Fruit fly (Drosophila melanogaster) whole organism, pupa: Measurements from ENCODE around the gene prt.

Experiments used
- CG10348 ChIP-seq: fragments of 200-800 bp; sonication (Bioruptor generic); IDR thresholded peaks from 2 replicates; pipeline ENCODE4 v1.3.6; 2022; ENCODE audit warnings: missing biosample characterization, missing genetic modification characterization
- CG12605 ChIP-seq: fragments of 200-800 bp; sonication (Bioruptor generic); IDR thresholded peaks from 2 replicates; pipeline ENCODE4 v1.3.6; 2022; ENCODE audit warnings: missing biosample characterization, missing genetic modification characterization
- CG13204 ChIP-seq: fragments of 200-800 bp; sonication (Bioruptor generic); optimal IDR thresholded peaks from 2 replicates; lab custom pipeline; 2018; ENCODE audit warnings: missing biosample characterization, mild to moderate bottlenecking, missing genetic modification characterization, moderate library complexity
- CG14655 ChIP-seq: fragments of 200-800 bp; sonication (Bioruptor generic); optimal IDR thresholded peaks from 3 replicates; lab custom pipeline; 2017; ENCODE audit warnings: mild to moderate bottlenecking, missing biosample characterization, missing genetic modification reagents, missing genetic modification characterization
- CG15710 ChIP-seq: fragments of 200-800 bp; sonication (Bioruptor generic); optimal IDR thresholded peaks from 2 replicates; lab custom pipeline; 2018; ENCODE audit warnings: missing biosample characterization, mild to moderate bottlenecking, missing genetic modification characterization, moderate library complexity
- CG17806 ChIP-seq: fragments of 200-800 bp; sonication (Bioruptor generic); optimal IDR thresholded peaks from 2 replicates; lab custom pipeline; 2018; ENCODE audit warnings: missing biosample characterization, mild to moderate bottlenecking, missing genetic modification characterization, moderate library complexity
- CG32121 ChIP-seq: fragments of 200-800 bp; sonication (Bioruptor generic); IDR thresholded peaks from 2 replicates; pipeline ENCODE4 v1.3.6; 2022; ENCODE audit warnings: missing biosample characterization, missing genetic modification characterization
- CG34367 ChIP-seq: fragments of 200-800 bp; sonication (Bioruptor generic); optimal IDR thresholded peaks from 2 replicates; lab custom pipeline; 2018; ENCODE audit warnings: missing biosample characterization, mild to moderate bottlenecking, missing genetic modification characterization
- CG4496 ChIP-seq: fragments of 200-800 bp; sonication (Bioruptor generic); IDR thresholded peaks from 3 replicates; pipeline ENCODE4 v1.3.6; 2022; ENCODE audit warnings: missing biosample characterization, missing genetic modification characterization
- CG8159 ChIP-seq: fragments of 200-800 bp; sonication (Bioruptor generic); optimal IDR thresholded peaks from 3 replicates; lab custom pipeline; 2018; ENCODE audit warnings: missing biosample characterization, mild to moderate bottlenecking, missing genetic modification characterization, moderate library complexity
- CG8301 ChIP-seq: fragments of 200-800 bp; sonication (Bioruptor generic); optimal IDR thresholded peaks from 2 replicates; lab custom pipeline; 2018; ENCODE audit warnings: missing biosample characterization, mild to moderate bottlenecking, missing genetic modification characterization
- CG9948 ChIP-seq: fragments of 200-800 bp; sonication (Bioruptor generic); optimal IDR thresholded peaks from 2 replicates; lab custom pipeline; 2018; ENCODE audit warnings: missing biosample characterization, mild to moderate bottlenecking, missing genetic modification characterization, moderate library complexity
- D1 ChIP-seq: fragments of 200-800 bp; sonication (Bioruptor generic); optimal IDR thresholded peaks from 2 replicates; lab custom pipeline; 2018; ENCODE audit warnings: missing biosample characterization, mild to moderate bottlenecking, missing genetic modification characterization, moderate library complexity
- EcR ChIP-seq: fragments of 200-800 bp; sonication (Bioruptor generic); optimal IDR thresholded peaks from 3 replicates; lab custom pipeline; 2019; ENCODE audit warnings: missing biosample characterization, missing genetic modification characterization, mild to moderate bottlenecking, moderate library complexity, missing genetic modification reagents
- Ets98B ChIP-seq: fragments of 200-800 bp; sonication (Bioruptor generic); IDR thresholded peaks from 2 replicates; pipeline ENCODE4 v1.3.6; 2022; ENCODE audit warnings: missing biosample characterization, missing genetic modification characterization
- Pif1A ChIP-seq: fragments of 200-800 bp; sonication (Bioruptor generic); optimal IDR thresholded peaks from 3 replicates; lab custom pipeline; 2016; ENCODE audit warnings: missing biosample characterization, missing genetic modification characterization
- Pif1B ChIP-seq: fragments of 200-800 bp; sonication (Bioruptor generic); optimal IDR thresholded peaks from 3 replicates; lab custom pipeline; 2016; ENCODE audit warnings: missing biosample characterization, missing genetic modification characterization
- Snoo ChIP-seq: fragments of 200-800 bp; sonication (Bioruptor generic); optimal IDR thresholded peaks from 3 replicates; lab custom pipeline; 2017; ENCODE audit warnings: missing biosample characterization, mild to moderate bottlenecking, missing genetic modification characterization, inconsistent platforms
- fd96Ca ChIP-seq: fragments of 200-800 bp; sonication (Bioruptor generic); IDR thresholded peaks from 3 replicates; pipeline ENCODE4 v1.3.6; 2022; ENCODE audit warnings: missing biosample characterization, missing genetic modification characterization
- gl ChIP-seq: fragments of 200-800 bp; sonication (Bioruptor generic); optimal IDR thresholded peaks from 2 replicates; lab custom pipeline; 2018; ENCODE audit warnings: missing biosample characterization, mild to moderate bottlenecking, missing genetic modification characterization
- rn ChIP-seq: fragments of 200-800 bp; sonication (Bioruptor generic); IDR thresholded peaks from 2 replicates; pipeline ENCODE4 v1.3.6; 2022; ENCODE audit warnings: missing biosample characterization, missing genetic modification characterization

Gene prt

DNA sequence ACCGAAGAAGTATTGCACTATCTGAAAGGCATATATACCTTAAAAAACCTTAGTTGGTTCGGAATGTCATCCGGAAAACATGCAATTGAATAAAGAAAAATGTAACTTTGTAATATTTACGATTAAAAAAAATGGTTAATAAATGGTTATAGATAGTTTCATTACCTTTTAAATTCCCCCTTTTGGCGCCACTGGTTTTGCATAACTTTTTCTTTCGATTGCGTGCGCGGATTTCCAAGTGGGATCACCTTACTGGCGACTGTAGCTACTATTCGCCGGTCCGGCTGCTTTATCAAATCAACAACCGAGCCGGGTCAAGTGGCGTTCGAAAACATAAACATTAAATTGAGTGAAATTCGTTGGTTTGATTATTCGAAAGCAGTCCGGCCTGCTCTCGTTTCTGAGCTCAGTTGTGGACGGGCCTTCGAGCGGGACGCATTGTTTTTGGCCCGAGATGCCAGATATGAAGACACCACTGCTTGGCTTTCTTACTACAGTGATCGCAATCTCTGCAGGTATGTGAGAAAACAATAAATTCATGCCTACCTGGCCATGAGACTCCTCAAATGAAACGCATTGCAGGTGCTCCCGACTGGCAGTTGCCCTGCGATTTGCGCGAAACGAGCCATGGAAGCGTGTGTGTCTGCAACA is 5.7 kb upstream of the prt start, which contains the start of gene Gba1b:
Gba1b (plus strand) TSS at position 422 of the 651 bp plus-strand sequence.
- TF ChIP-seq CG17806 (tag; lab: Kevin White, UChicago) (no peak), CG9948 (tag; lab: Kevin White, UChicago) (no peak)

- TF ChIP-seq Pif1B (GFP tag; lab: Kevin White, UChicago) (no peak), CG17806 (tag; lab: Kevin White, UChicago) (no peak), CG8301 (tag; lab: Kevin White, UChicago) (no peak), fd96Ca (GFP tag; lab: Robert Waterston, UW) (no peak), CG34367 (tag; lab: Kevin White, UChicago) (no peak), CG8159 (tag; lab: Kevin White, UChicago) (no peak), rn (GFP tag; lab: Robert Waterston, UW) (no peak), gl (tag; lab: Kevin White, UChicago) (no peak), Snoo (tag; lab: Kevin White, UChicago) (no peak), CG32121 (GFP tag; lab: Robert Waterston, UW) (no peak), CG14655 (GFP tag; lab: Kevin White, UChicago) (no peak), EcR (GFP tag; lab: Kevin White, UChicago) (no peak)
These were observed 3.6 kb upstream of the prt start, which contains the start of gene Qsox4 for dm6 chr3R:23702461-23702860. Gene Qsox4, plus strand, starts transcription at chr3R:23702761.

- TF ChIP-seq gl (tag; lab: Kevin White, UChicago) (no peak), CG8159 (tag; lab: Kevin White, UChicago) (no peak), CG4496 (GFP tag; lab: Robert Waterston, UW) (no peak), CG8301 (tag; lab: Kevin White, UChicago) (no peak), CG14655 (GFP tag; lab: Kevin White, UChicago) (no peak), rn (GFP tag; lab: Robert Waterston, UW) (no peak), CG12605 (no peak), CG17806 (tag; lab: Kevin White, UChicago) (no peak), Pif1B (GFP tag; lab: Kevin White, UChicago) (no peak), D1 (tag; lab: Kevin White, UChicago) (no peak), fd96Ca (GFP tag; lab: Robert Waterston, UW) (no peak), EcR (GFP tag; lab: Kevin White, UChicago) (no peak)
These were observed 1.5 kb upstream of the prt start, which contains the start of the genes CG31468 and Gba1a for dm6 chr3R:23700304-23700767. Gene CG31468, minus strand, starts transcription at chr3R:23700354. Gene Gba1a, plus strand, starts transcription at chr3R:23700621.

DNA sequence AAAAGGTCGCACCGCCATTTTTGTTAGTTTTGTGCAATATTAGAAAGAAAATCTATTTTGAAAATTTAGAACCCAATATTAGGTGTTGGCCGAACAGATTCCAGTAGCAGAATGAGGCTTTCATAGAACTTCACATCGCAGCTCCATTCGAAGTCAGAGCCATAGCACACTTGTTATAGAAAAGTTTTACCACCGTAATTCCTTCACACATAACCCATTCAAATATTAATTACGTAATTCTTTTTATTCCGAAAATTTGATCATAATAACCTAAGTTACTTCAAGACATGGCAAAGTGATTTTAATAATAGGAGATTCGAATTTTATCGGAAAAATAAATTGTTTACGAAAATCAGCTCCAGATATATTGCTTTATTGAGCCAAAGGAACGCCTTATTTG is 2.7 kb downstream of the prt start, which contains the start of gene CG10252:
CG10252 (minus strand) TSS at position 101 of the 400 bp plus-strand sequence.
- no peak for TF ChIP-seq CG12605
- TF ChIP-seq CG15710, result no peak
- TF ChIP-seq CG13204 (GFP tag; lab: Kevin White, UChicago), result no peak
- TF ChIP-seq D1 (tag; lab: Kevin White, UChicago), result no peak
- no peak for TF ChIP-seq Snoo (tag; lab: Kevin White, UChicago)
- no peak for TF ChIP-seq gl (tag; lab: Kevin White, UChicago)
- no peak for TF ChIP-seq CG9948 (tag; lab: Kevin White, UChicago)
- TF ChIP-seq fd96Ca (GFP tag; lab: Robert Waterston, UW), result no peak
- no peak for TF ChIP-seq CG34367 (tag; lab: Kevin White, UChicago)
- no peak for TF ChIP-seq CG32121 (GFP tag; lab: Robert Waterston, UW)
- no peak for TF ChIP-seq Pif1B (GFP tag; lab: Kevin White, UChicago)
- no peak for TF ChIP-seq CG8301 (tag; lab: Kevin White, UChicago)
- TF ChIP-seq CG10348, result no peak
- TF ChIP-seq EcR (GFP tag; lab: Kevin White, UChicago), result no peak

- TF ChIP-seq CG10348 (no peak), CG34367 (tag; lab: Kevin White, UChicago) (no peak), CG13204 (GFP tag; lab: Kevin White, UChicago) (no peak), CG17806 (tag; lab: Kevin White, UChicago) (no peak), CG8301 (tag; lab: Kevin White, UChicago) (no peak), EcR (GFP tag; lab: Kevin White, UChicago) (no peak), CG32121 (GFP tag; lab: Robert Waterston, UW) (no peak), D1 (tag; lab: Kevin White, UChicago) (no peak), CG4496 (GFP tag; lab: Robert Waterston, UW) (no peak), fd96Ca (GFP tag; lab: Robert Waterston, UW) (no peak), Ets98B (no peak), CG15710 (no peak)
These were observed 4.2 kb downstream of the prt start, which contains the start of gene CG10254 for dm6 chr3R:23694579-23695033. Gene CG10254, minus strand, starts transcription at chr3R:23694983.

DNA sequence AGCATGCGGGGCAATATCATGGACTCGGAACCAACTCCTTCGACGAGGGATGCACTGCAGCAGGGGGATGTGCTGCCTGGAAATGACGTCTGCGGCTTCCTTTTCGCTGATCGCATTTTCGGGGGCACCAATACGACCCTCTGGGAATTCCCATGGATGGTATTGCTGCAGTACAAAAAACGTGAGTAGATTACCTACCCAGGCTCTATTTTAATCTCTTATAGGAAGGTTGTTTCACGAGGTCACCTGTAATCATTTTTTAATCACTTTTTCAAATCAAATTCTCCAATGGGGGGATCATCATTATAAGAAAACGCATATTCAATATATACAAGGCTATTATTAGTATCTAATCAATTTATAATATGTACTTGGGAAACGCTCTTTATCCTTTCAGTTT is 11.9 kb downstream of the prt start:
- TF ChIP-seq Ets98B (no peak), D1 (tag; lab: Kevin White, UChicago) (no peak), CG32121 (GFP tag; lab: Robert Waterston, UW) (no peak), CG4496 (GFP tag; lab: Robert Waterston, UW) (no peak), gl (tag; lab: Kevin White, UChicago) (no peak), CG8159 (tag; lab: Kevin White, UChicago) (no peak), CG17806 (tag; lab: Kevin White, UChicago) (no peak), CG15710 (no peak), Pif1A (GFP tag; lab: Kevin White, UChicago) (no peak), CG12605 (no peak), Pif1B (GFP tag; lab: Kevin White, UChicago) (no peak)
